Worm (Caenorhabditis elegans) whole organism, mixed stage, embryonic: ENCODE data around the gene F07F6.8.

Experiments used
- drap-1 ChIP-seq: fragments of 200-800 bp; sonication (Bioruptor generic); optimal IDR thresholded peaks from 3 replicates; lab custom pipeline; 2018; ENCODE audit warnings: mild to moderate bottlenecking, missing genetic modification characterization, missing compliant biosample characterization
- elt-1 ChIP-seq: sonication (generic microtip); optimal IDR thresholded peaks from 2 replicates; lab custom pipeline; 2017; ENCODE audit warnings: missing genetic modification characterization, mild to moderate bottlenecking, missing compliant biosample characterization, antibody characterized with exemption, moderate library complexity, borderline replicate concordance; ENCODE audit not compliant: insufficient read depth
- lin-13 ChIP-seq: fragments of 150-350 bp; optimal IDR thresholded peaks from 2 replicates; lab custom pipeline; 2014; ENCODE audit warnings: missing biosample characterization, missing genetic modification characterization
- lin-32 ChIP-seq: fragments of 200-800 bp; sonication (Bioruptor generic); optimal IDR thresholded peaks from 2 replicates; lab custom pipeline; 2018; ENCODE audit warnings: mild to moderate bottlenecking, missing genetic modification characterization, missing compliant biosample characterization
- mab-5 ChIP-seq: fragments of 150-350 bp; optimal IDR thresholded peaks from 2 replicates; lab custom pipeline; 2014; ENCODE audit warnings: missing biosample characterization, missing genetic modification characterization
- nhr-237 ChIP-seq: fragments of 150-350 bp; optimal IDR thresholded peaks from 2 replicates; lab custom pipeline; 2014; ENCODE audit warnings: missing biosample characterization, missing genetic modification characterization
- snpc-4 ChIP-seq: fragments of 150-350 bp; optimal IDR thresholded peaks from 2 replicates; lab custom pipeline; 2014; ENCODE audit warnings: missing biosample characterization, missing genetic modification characterization
- sptf-1 ChIP-seq: sonication (generic microtip); optimal IDR thresholded peaks from 2 replicates; lab custom pipeline; 2017; ENCODE audit warnings: mild to moderate bottlenecking, missing genetic modification characterization, moderate library complexity, missing compliant biosample characterization
- unc-39 ChIP-seq: fragments of 150-350 bp; optimal IDR thresholded peaks from 2 replicates; lab custom pipeline; 2014; ENCODE audit warnings: missing biosample characterization, missing genetic modification characterization
- unc-62 ChIP-seq: fragments of 150-350 bp; optimal IDR thresholded peaks from 2 replicates; lab custom pipeline; 2014; ENCODE audit warnings: missing biosample characterization, missing genetic modification reagents, missing genetic modification characterization
- ztf-11 ChIP-seq: fragments of 150-350 bp; optimal IDR thresholded peaks from 2 replicates; lab custom pipeline; 2014; ENCODE audit warnings: missing biosample characterization, missing genetic modification characterization

DNA sequence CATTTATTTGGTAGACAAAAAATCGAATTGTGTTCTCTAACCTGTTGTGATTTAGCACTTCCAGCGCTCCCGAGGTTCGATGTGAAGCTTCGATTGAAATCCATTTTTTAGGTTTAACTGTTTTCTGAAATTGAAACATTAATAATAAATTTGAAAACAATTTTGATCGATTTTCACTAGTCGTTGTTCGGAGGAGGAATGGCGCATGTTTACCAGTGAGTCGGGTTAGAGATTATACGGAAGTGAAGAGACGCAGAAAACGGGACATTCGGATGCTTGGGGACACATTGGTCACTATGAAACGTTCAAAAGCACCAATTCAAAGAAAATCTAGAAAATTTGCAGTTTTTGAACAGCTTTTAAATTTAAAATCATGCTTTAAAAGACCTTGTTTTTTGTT is 26.8 kb downstream of the F07F6.8 start, which contains the start of gene fbxl-3:
- TF ChIP-seq nhr-237 (tag; lab: Kevin White, UChicago) (no peak), drap-1 (GFP tag; lab: Kevin White, UChicago) (no peak), lin-32 (GFP tag; lab: Kevin White, UChicago) (no peak), sptf-1 (tag; lab: Kevin White, UChicago) (no peak), mab-5 (tag; lab: Kevin White, UChicago) (no peak), snpc-4 (tag; lab: Kevin White, UChicago) (no peak), unc-39 (tag; lab: Kevin White, UChicago) (no peak), ztf-11 (no peak), elt-1 (tag; lab: Kevin White, UChicago) (no peak), lin-13 (no peak), unc-62 (GFP tag; lab: Kevin White, UChicago) (no peak)
